Worm (Caenorhabditis elegans): ENCODE results near the gene F52C12.2.

F52C12.2 gene

DNA sequence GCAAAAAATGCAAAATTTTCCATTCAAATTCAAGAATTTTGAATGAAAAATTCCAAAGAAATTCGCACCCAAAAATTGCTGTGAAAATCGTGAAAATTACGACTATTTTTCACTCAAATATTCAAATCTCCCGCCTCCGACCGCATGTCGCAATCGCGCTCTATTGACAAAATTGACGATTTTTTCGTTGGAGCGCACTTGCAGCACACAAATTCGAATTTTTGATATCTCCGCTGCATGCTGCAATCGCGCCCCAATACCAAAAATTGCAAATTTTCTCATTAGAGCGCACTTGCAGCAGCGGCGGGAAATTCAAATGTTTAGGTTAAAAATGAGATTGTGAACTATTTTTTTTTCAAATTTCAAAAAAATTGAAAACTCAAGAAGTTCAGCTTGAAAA is 44.4 kb downstream of the F52C12.2 start:
- TF ChIP-seq ces-1 (GFP tag; optimal IDR thresholded peaks at IDR 0.05) (no peak), sptf-1 (tag; optimal IDR thresholded peaks at IDR 0.05) (no peak), mls-2 (tag; optimal IDR thresholded peaks at IDR 0.05) (no peak), nhr-237 (tag; optimal IDR thresholded peaks at IDR 0.05) (no peak), elt-3 (tag; optimal IDR thresholded peaks at IDR 0.05) (no peak), drap-1 (GFP tag; optimal IDR thresholded peaks at IDR 0.05) (no peak), ham-2 (GFP tag; optimal IDR thresholded peaks at IDR 0.05) (no peak), M03D4.4 (tag; optimal IDR thresholded peaks at IDR 0.05) (no peak), elt-1 (tag; optimal IDR thresholded peaks at IDR 0.05; ENCODE audit: borderline replicate concordance, insufficient read depth) (no peak), pha-4 (tag; optimal IDR thresholded peaks at IDR 0.05) (no peak)

DNA sequence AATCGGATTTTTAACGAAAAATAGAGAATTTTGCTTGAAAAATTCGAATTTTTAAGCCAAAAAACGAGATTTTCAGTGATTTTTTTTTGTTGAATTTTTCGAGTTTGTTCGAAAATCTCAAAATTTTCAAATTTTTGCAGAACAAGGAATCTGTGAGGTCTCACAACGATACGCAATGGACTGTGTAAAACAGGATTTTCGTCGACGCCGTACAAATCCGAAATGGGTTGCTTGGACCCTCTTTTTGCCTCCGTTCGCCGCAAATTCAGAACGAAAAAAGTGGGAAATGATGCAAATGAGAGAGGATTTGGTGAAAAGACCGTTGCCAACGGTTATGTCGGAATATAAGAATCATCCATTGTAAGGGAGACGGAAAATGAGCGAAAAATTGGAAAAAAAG is 48.9 kb downstream of the F52C12.2 start:
- TF ChIP-seq tbx-8 (GFP tag; optimal IDR thresholded peaks at IDR 0.05) (no peak), unc-62 (GFP tag; optimal IDR thresholded peaks at IDR 0.05) (no peak), nhr-28 (tag; optimal IDR thresholded peaks at IDR 0.05) (no peak), sptf-1 (tag; optimal IDR thresholded peaks at IDR 0.05) (no peak), sem-2 (GFP tag; optimal IDR thresholded peaks at IDR 0.05) (no peak), blmp-1 (tag; optimal IDR thresholded peaks at IDR 0.05) (no peak), hlh-1 (tag; optimal IDR thresholded peaks at IDR 0.05) (no peak)
